Worm (Caenorhabditis elegans) whole organism, L1 larva: ENCODE results near the gene F53F8.5.

ENCODE experiments used
- C16A3.4 ChIP-seq: fragments of 150-350 bp; optimal IDR thresholded peaks from 2 replicates; lab custom pipeline; 2014; ENCODE audit warnings: missing biosample characterization, missing genetic modification characterization
- C34B4.2 ChIP-seq: sonication (generic microtip); optimal IDR thresholded peaks from 2 replicates; lab custom pipeline; 2017; ENCODE audit warnings: mild to moderate bottlenecking, missing genetic modification characterization, missing compliant biosample characterization
- F16B12.6 ChIP-seq: fragments of 150-350 bp; optimal IDR thresholded peaks from 2 replicates; lab custom pipeline; 2014; ENCODE audit warnings: missing biosample characterization, missing genetic modification characterization
- Y116A8C.19 ChIP-seq: sonication (generic microtip); optimal IDR thresholded peaks from 2 replicates; lab custom pipeline; 2016; ENCODE audit warnings: missing compliant biosample characterization, missing genetic modification characterization, borderline replicate concordance
- alr-1 ChIP-seq: fragments of 200-800 bp; sonication (Bioruptor generic); optimal IDR thresholded peaks from 2 replicates; lab custom pipeline; 2018; ENCODE audit warnings: borderline replicate concordance, mild to moderate bottlenecking, missing genetic modification characterization, missing compliant biosample characterization
- ama-1 ChIP-seq: fragments of 150-350 bp; optimal IDR thresholded peaks from 2 replicates; lab custom pipeline; 2014
- blmp-1 ChIP-seq: fragments of 150-350 bp; optimal IDR thresholded peaks from 2 replicates; lab custom pipeline; 2014; ENCODE audit warnings: missing biosample characterization, missing genetic modification characterization
- ceh-88 ChIP-seq: fragments of 200-800 bp; sonication (Bioruptor generic); IDR thresholded peaks from 2 replicates; pipeline ENCODE4 v1.3.6; 2022; ENCODE audit warnings: missing genetic modification characterization, missing compliant biosample characterization
- ceh-90 ChIP-seq: sonication (generic microtip); optimal IDR thresholded peaks from 2 replicates; lab custom pipeline; 2016; ENCODE audit warnings: missing genetic modification characterization, missing compliant biosample characterization
- ces-1 ChIP-seq: fragments of 150-350 bp; optimal IDR thresholded peaks from 2 replicates; lab custom pipeline; 2014; ENCODE audit warnings: missing biosample characterization, missing genetic modification reagents, missing genetic modification characterization
- dpl-1 ChIP-seq, 3 experiments: fragments of 150-350 bp in 2 of 3; sonication (generic microtip) in 1 of 3; optimal IDR thresholded peaks; 2 replicates each; lab custom pipeline; 2014 to 2017; ENCODE audit warnings: missing biosample characterization in 3 of 3, missing genetic modification characterization in 3 of 3, missing genetic modification reagents in 3 of 3
- dsc-1 ChIP-seq: sonication (generic microtip); optimal IDR thresholded peaks from 2 replicates; lab custom pipeline; 2016; ENCODE audit warnings: mild to moderate bottlenecking, missing genetic modification characterization, missing compliant biosample characterization
- efl-1 ChIP-seq, 4 experiments: fragments of 150-350 bp; optimal IDR thresholded peaks in 3 of 4; peaks in 1 of 4; 1 replicate in 1 of 4; 2 replicates in 3 of 4; lab custom pipeline; 2014; ENCODE audit warnings: missing biosample characterization in 2 of 4, missing genetic modification characterization in 2 of 4, missing genetic modification reagents in 2 of 4
- egl-13 ChIP-seq: sonication (generic microtip); optimal IDR thresholded peaks from 2 replicates; lab custom pipeline; 2016; ENCODE audit warnings: missing genotype, missing genetic modification reagents, missing genetic modification characterization, missing compliant biosample characterization
- egl-27 ChIP-seq, 2 experiments: fragments of 150-350 bp in 1 of 2; sonication (generic microtip); optimal IDR thresholded peaks; 3 replicates each; lab custom pipeline; 2017 to 2018; ENCODE audit warnings: missing biosample characterization in 2 of 2, missing genetic modification characterization in 2 of 2, missing genetic modification reagents in 2 of 2
- elt-2 ChIP-seq: sonication (generic microtip); optimal IDR thresholded peaks from 2 replicates; lab custom pipeline; 2016; ENCODE audit warnings: missing genetic modification characterization, mild to moderate bottlenecking, inconsistent platforms, missing compliant biosample characterization, missing genetic modification reagents
- elt-3 ChIP-seq, 6 experiments: fragments of 150-350 bp in 1 of 6; sonication (generic microtip); optimal IDR thresholded peaks; 2 replicates each; lab custom pipeline; 2017 to 2018; ENCODE audit warnings: missing biosample characterization in 6 of 6, missing genetic modification characterization in 6 of 6, inconsistent platforms in 1 of 6
- fkh-10 ChIP-seq: sonication (generic microtip); optimal IDR thresholded peaks from 2 replicates; lab custom pipeline; 2017; ENCODE audit warnings: missing biosample characterization, missing genetic modification reagents, missing genetic modification characterization
- fkh-8 ChIP-seq: sonication (generic microtip); optimal IDR thresholded peaks from 2 replicates; lab custom pipeline; 2016; ENCODE audit warnings: mild to moderate bottlenecking, missing genetic modification characterization, missing compliant biosample characterization
- grh-1 ChIP-seq: fragments of 200-800 bp; sonication (Bioruptor generic); IDR thresholded peaks from 2 replicates; pipeline ENCODE4 v1.3.6; 2022; ENCODE audit warnings: missing genetic modification reagents, missing genetic modification characterization, missing compliant biosample characterization
- hlh-4 ChIP-seq: sonication (generic microtip); optimal IDR thresholded peaks from 2 replicates; lab custom pipeline; 2016; ENCODE audit warnings: mild to moderate bottlenecking, missing genetic modification characterization, missing compliant biosample characterization
- hpl-2 ChIP-seq: fragments of 150-350 bp; optimal IDR thresholded peaks from 2 replicates; lab custom pipeline; 2014; ENCODE audit warnings: missing biosample characterization, missing genetic modification reagents, missing genetic modification characterization
- jun-1 ChIP-seq: fragments of 150-350 bp; optimal IDR thresholded peaks from 2 replicates; lab custom pipeline; 2014; ENCODE audit warnings: missing biosample characterization, missing genetic modification reagents, missing genetic modification characterization
- lin-14 ChIP-seq: fragments of 200-800 bp; sonication (Bioruptor generic); optimal IDR thresholded peaks from 2 replicates; lab custom pipeline; 2018; ENCODE audit warnings: mild to moderate bottlenecking, missing genetic modification characterization, moderate library complexity, missing compliant biosample characterization
- lin-15B ChIP-seq: fragments of 150-350 bp; sonication (generic microtip); optimal IDR thresholded peaks from 3 replicates; lab custom pipeline; 2014; ENCODE audit warnings: missing biosample characterization, missing genetic modification characterization
- lir-3 ChIP-seq: sonication (generic microtip); optimal IDR thresholded peaks from 2 replicates; lab custom pipeline; 2016; ENCODE audit warnings: mild to moderate bottlenecking, missing genetic modification characterization, moderate library complexity, missing compliant biosample characterization; ENCODE audit not compliant: poor library complexity
- lsy-2 ChIP-seq, 2 experiments: fragments of 150-350 bp; optimal IDR thresholded peaks; 2 replicates each; lab custom pipeline; 2014; ENCODE audit warnings: missing biosample characterization in 2 of 2, missing genetic modification characterization in 2 of 2
- mdl-1 ChIP-seq, 2 experiments: fragments of 150-350 bp; optimal IDR thresholded peaks; 2 replicates each; lab custom pipeline; 2014 to 2017; ENCODE audit warnings: missing biosample characterization in 2 of 2, missing genetic modification characterization in 2 of 2, inconsistent platforms in 1 of 2
- mep-1 ChIP-seq: fragments of 150-350 bp; optimal IDR thresholded peaks from 2 replicates; lab custom pipeline; 2014; ENCODE audit warnings: missing biosample characterization, missing genetic modification characterization
- nhr-11 ChIP-seq: fragments of 150-350 bp; optimal IDR thresholded peaks from 2 replicates; lab custom pipeline; 2014; ENCODE audit warnings: missing biosample characterization, missing genetic modification characterization
- nhr-12 ChIP-seq: sonication (generic microtip); optimal IDR thresholded peaks from 2 replicates; lab custom pipeline; 2017; ENCODE audit warnings: missing biosample characterization, missing genetic modification characterization
- nhr-19 ChIP-seq: fragments of 200-800 bp; sonication (Bioruptor generic); conservative IDR thresholded peaks from 2 replicates; pipeline ENCODE4 v1.3.6; 2022; ENCODE audit warnings: missing genetic modification characterization, missing compliant biosample characterization
- nhr-20 ChIP-seq: sonication (generic microtip); optimal IDR thresholded peaks from 2 replicates; lab custom pipeline; 2016; ENCODE audit warnings: mild to moderate bottlenecking, missing genetic modification characterization, missing compliant biosample characterization
- nhr-28 ChIP-seq: fragments of 150-350 bp; optimal IDR thresholded peaks from 2 replicates; lab custom pipeline; 2014; ENCODE audit warnings: missing biosample characterization, missing genetic modification characterization
- nhr-47 ChIP-seq: sonication (generic microtip); optimal IDR thresholded peaks from 2 replicates; lab custom pipeline; 2016; ENCODE audit warnings: mild to moderate bottlenecking, missing genetic modification characterization, moderate library complexity, missing compliant biosample characterization
- nhr-71 ChIP-seq: sonication (generic microtip); optimal IDR thresholded peaks from 2 replicates; lab custom pipeline; 2016; ENCODE audit warnings: mild to moderate bottlenecking, missing genetic modification characterization, moderate library complexity, missing compliant biosample characterization
- nhr-77 ChIP-seq: fragments of 150-350 bp; optimal IDR thresholded peaks from 2 replicates; lab custom pipeline; 2014; ENCODE audit warnings: missing biosample characterization, missing genetic modification characterization
- pag-3 ChIP-seq: sonication (generic microtip); optimal IDR thresholded peaks from 2 replicates; lab custom pipeline; 2017; ENCODE audit warnings: missing genetic modification characterization, mild to moderate bottlenecking, missing compliant biosample characterization, antibody characterized with exemption, borderline replicate concordance; ENCODE audit not compliant: insufficient read depth
- rnt-1 ChIP-seq: sonication (generic microtip); optimal IDR thresholded peaks from 2 replicates; lab custom pipeline; 2016; ENCODE audit warnings: mild to moderate bottlenecking, missing genetic modification characterization, moderate library complexity, missing compliant biosample characterization
- snpc-4 ChIP-seq: fragments of 150-350 bp; optimal IDR thresholded peaks from 2 replicates; lab custom pipeline; 2014; ENCODE audit warnings: missing biosample characterization, missing genetic modification characterization
- snu-23 ChIP-seq: sonication (generic microtip); optimal IDR thresholded peaks from 2 replicates; lab custom pipeline; 2016; ENCODE audit warnings: missing genetic modification characterization, missing compliant biosample characterization
- sup-37 ChIP-seq: fragments of 200-800 bp; sonication (Bioruptor generic); optimal IDR thresholded peaks from 2 replicates; lab custom pipeline; 2018; ENCODE audit warnings: mild to moderate bottlenecking, missing genetic modification characterization, missing compliant biosample characterization
- swsn-7 ChIP-seq: sonication (generic microtip); optimal IDR thresholded peaks from 2 replicates; lab custom pipeline; 2016; ENCODE audit warnings: missing genetic modification characterization, missing compliant biosample characterization
- tbx-2 ChIP-seq: sonication (generic microtip); optimal IDR thresholded peaks from 2 replicates; lab custom pipeline; 2016; ENCODE audit warnings: missing genetic modification characterization, missing compliant biosample characterization
- unc-30 ChIP-seq: sonication (generic microtip); optimal IDR thresholded peaks from 2 replicates; lab custom pipeline; 2017; ENCODE audit warnings: missing biosample characterization, missing genetic modification characterization
- unc-62 ChIP-seq: fragments of 150-350 bp; optimal IDR thresholded peaks from 2 replicates; lab custom pipeline; 2014; ENCODE audit warnings: missing biosample characterization, missing genetic modification reagents, missing genetic modification characterization
- unc-86 ChIP-seq: sonication (generic microtip); optimal IDR thresholded peaks from 2 replicates; lab custom pipeline; 2016; ENCODE audit warnings: missing genetic modification characterization, missing compliant biosample characterization
- unc-98 ChIP-seq: fragments of 200-800 bp; sonication (Bioruptor generic); IDR thresholded peaks from 2 replicates; pipeline ENCODE4 v1.3.6; 2022; ENCODE audit warnings: missing genetic modification characterization, missing compliant biosample characterization
- vab-15 ChIP-seq: sonication (generic microtip); optimal IDR thresholded peaks from 2 replicates; lab custom pipeline; 2017; ENCODE audit warnings: missing genotype, mild to moderate bottlenecking, missing genetic modification characterization, missing compliant biosample characterization
- ztf-11 ChIP-seq, 2 experiments: sonication (generic microtip); optimal IDR thresholded peaks; 2 replicates each; lab custom pipeline; 2016 to 2017; ENCODE audit warnings: missing genetic modification characterization in 2 of 2, missing biosample characterization in 1 of 2, missing compliant biosample characterization in 1 of 2
- ztf-4 ChIP-seq: fragments of 150-350 bp; optimal IDR thresholded peaks from 2 replicates; lab custom pipeline; 2014; ENCODE audit warnings: missing biosample characterization, missing genetic modification characterization

F53F8.5 gene

ce11 chrV:20752609-20753102, 48.8 kb upstream of the F53F8.5 start, which contains the start of gene pha-4 (continued):
- no peak for TF ChIP-seq pag-3
- peak; percentile 68 for TF ChIP-seq elt-2
- TF ChIP-seq unc-62 = no peak
- peak; percentile 4 for TF ChIP-seq lin-14 (GFP tag; lab: Kevin White, UChicago)
- TF ChIP-seq grh-1 (GFP tag; lab: Robert Waterston, UW) = no peak
- TF ChIP-seq unc-86 (tag; lab: Kevin White, UChicago) = no peak
- TF ChIP-seq efl-1 (optimal IDR thresholded peaks at IDR 0.05; lab: Kevin White, UChicago) = no peak
- no peak for TF ChIP-seq efl-1 (GFP tag; optimal IDR thresholded peaks at IDR 0.05 in 1 of 2; lab: Kevin White, UChicago)
- TF ChIP-seq egl-27 (tag; optimal IDR thresholded peaks at IDR 0.05; lab: Kevin White, UChicago) = no peak
- no peak for TF ChIP-seq lin-15B

- no peak for TF ChIP-seq vab-15 (tag; lab: Kevin White, UChicago)
- TF ChIP-seq ama-1 (lab: Kevin White, UChicago) = no peak
- TF ChIP-seq fkh-8 (tag; lab: Kevin White, UChicago) = no peak
- TF ChIP-seq C34B4.2 (tag; lab: Kevin White, UChicago) = no peak
- no peak for TF ChIP-seq hpl-2 (GFP tag; lab: Kevin White, UChicago)
- no peak for TF ChIP-seq ceh-90 (tag; lab: Kevin White, UChicago)
- no peak for TF ChIP-seq alr-1
- no peak for TF ChIP-seq lir-3 (tag; lab: Kevin White, UChicago)
- TF ChIP-seq ztf-11 (tag; optimal IDR thresholded peaks at IDR 0.05; lab: Kevin White, UChicago) = no peak
- TF ChIP-seq jun-1 = no peak
- TF ChIP-seq ces-1 (GFP tag; lab: Kevin White, UChicago) = no peak
- no peak for TF ChIP-seq snu-23 (GFP tag; lab: Kevin White, UChicago)
- TF ChIP-seq unc-98 = no peak
- TF ChIP-seq mep-1 (tag; lab: Kevin White, UChicago) = no peak
- peak in 1 of 2 experiments; percentile 86 for TF ChIP-seq lsy-2 (tag; optimal IDR thresholded peaks at IDR 0.05; lab: Kevin White, UChicago)
- no peak for TF ChIP-seq C16A3.4 (tag; lab: Kevin White, UChicago)
- peak; percentile 27 for TF ChIP-seq tbx-2 (tag; lab: Kevin White, UChicago)
- no peak for TF ChIP-seq nhr-47 (tag; lab: Kevin White, UChicago)
- peak; percentile 21 for TF ChIP-seq nhr-71
- no peak for TF ChIP-seq fkh-10
- TF ChIP-seq egl-13 (tag; lab: Kevin White, UChicago) = no peak
- TF ChIP-seq swsn-7 (tag; lab: Kevin White, UChicago) = peak; percentile 14
- TF ChIP-seq snpc-4 (tag; lab: Kevin White, UChicago) = no peak
- TF ChIP-seq ceh-88 = no peak
- TF ChIP-seq egl-27 (tag; optimal IDR thresholded peaks at IDR 0.05; lab: Kevin White, UChicago) = no peak
- peak in 1 of 2 experiments; percentile 25 for TF ChIP-seq mdl-1 (tag; optimal IDR thresholded peaks at IDR 0.05; lab: Kevin White, UChicago)
- no peak for TF ChIP-seq unc-30
- no peak for TF ChIP-seq Y116A8C.19 (tag; lab: Kevin White, UChicago)
- peak; percentile 34 for TF ChIP-seq nhr-19 (GFP tag; lab: Robert Waterston, UW)
- no peak for TF ChIP-seq F16B12.6 (tag; lab: Kevin White, UChicago)
- TF ChIP-seq nhr-77 = peak; percentile 69
- TF ChIP-seq elt-3 (tag; optimal IDR thresholded peaks at IDR 0.05; lab: Kevin White, UChicago) = no peak
- no peak for TF ChIP-seq dpl-1 (GFP tag; optimal IDR thresholded peaks at IDR 0.05; lab: Kevin White, UChicago)
- no peak for TF ChIP-seq unc-62
- no peak for TF ChIP-seq rnt-1 (tag; lab: Kevin White, UChicago)
- no peak for TF ChIP-seq dsc-1
- TF ChIP-seq nhr-11 (tag; lab: Kevin White, UChicago) = no peak
- TF ChIP-seq nhr-20 (tag; lab: Kevin White, UChicago) = peak; percentile 27
- no peak for TF ChIP-seq hlh-4 (tag; lab: Kevin White, UChicago)
- TF ChIP-seq blmp-1 = peak; percentile 8
- no peak for TF ChIP-seq nhr-12 (tag; lab: Kevin White, UChicago)
- no peak for TF ChIP-seq nhr-28 (tag; lab: Kevin White, UChicago)
- no peak for TF ChIP-seq ztf-4
- TF ChIP-seq sup-37 (GFP tag; lab: Kevin White, UChicago) = no peak
Measured at ce11 chrV:20749098-20749497, 45.2 kb upstream of the F53F8.5 start.
